Fruit fly (Drosophila melanogaster): Measurements from ENCODE around the gene CG8236.

- TF ChIP-seq pan (optimal IDR thresholded peaks at IDR 0.05): no peak
- no peak for TF ChIP-seq CG8478 (optimal IDR thresholded peaks at IDR 0.05)
- TF ChIP-seq psq (optimal IDR thresholded peaks at IDR 0.05): no peak
- TF ChIP-seq EcR (GFP tag; optimal IDR thresholded peaks at IDR 0.05): no peak
- no peak for TF ChIP-seq Dll (optimal IDR thresholded peaks at IDR 0.05)
- TF ChIP-seq usp (GFP tag; optimal IDR thresholded peaks at IDR 0.05): no peak
Observed at dm6 chr3R:8799866-8800265, 30.7 kb downstream of the CG8236 start.
